Worm (Caenorhabditis elegans): Measurements from ENCODE around the gene C28H8.8.
A peak's percentile ranks its signal among the peaks of the same experiment; 100 is the strongest.

Gene C28H8.8

DNA sequence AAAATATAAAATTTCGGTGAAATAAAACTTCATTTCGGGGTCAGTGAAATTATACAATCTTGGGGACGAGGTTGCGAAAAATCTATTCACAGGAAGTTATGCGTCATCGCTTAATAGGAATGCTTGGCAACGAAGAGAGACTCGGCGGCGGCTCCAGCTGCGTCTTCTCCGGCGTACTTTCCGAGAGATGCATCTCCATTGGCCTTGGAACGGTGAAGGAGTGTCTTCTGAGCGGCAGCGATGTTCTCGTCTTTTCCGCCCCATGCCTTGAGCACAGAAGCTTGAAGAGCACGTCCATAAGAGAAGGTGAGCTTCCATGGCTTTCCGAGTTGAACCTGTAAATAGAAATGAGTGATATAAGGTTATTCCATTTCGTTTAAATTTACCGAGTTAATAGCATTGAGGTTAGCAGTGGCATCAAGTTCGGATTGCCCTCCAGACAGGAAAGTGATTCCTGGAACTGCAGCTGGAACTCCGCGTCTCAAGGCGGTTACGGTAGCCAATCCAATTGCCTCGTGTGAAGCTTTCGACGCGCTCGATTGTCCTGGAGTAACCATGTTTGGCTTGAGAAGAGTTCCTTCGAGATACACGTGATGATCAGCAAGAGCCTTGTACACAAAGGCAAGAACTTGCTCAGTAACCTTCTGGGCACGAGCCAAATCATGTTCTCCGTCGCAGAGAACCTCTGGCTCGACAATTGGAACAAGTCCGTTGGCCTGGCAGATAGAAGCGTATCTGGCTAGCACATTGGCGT, 13.7 kb downstream of the C28H8.8 start:
- TF ChIP-seq set-16 (GFP tag; IDR thresholded peaks at IDR 0.05) (peak; percentile 67), aha-1 (tag) (peak; percentile 94), attf-4 (tag; optimal IDR thresholded peaks at IDR 0.05) (no peak), ceh-20 (GFP tag; IDR thresholded peaks at IDR 0.05) (no peak), egl-27 (tag; optimal IDR thresholded peaks at IDR 0.05) (no peak), D1046.2 (GFP tag; IDR thresholded peaks at IDR 0.05) (0 out of 2 replicates have a peak, but pooled peaks have one; percentile 47), php-3 (GFP tag; IDR thresholded peaks at IDR 0.05) (0 out of 2 replicates have a peak, but pooled peaks have one; percentile 8), skn-1 (tag; optimal IDR thresholded peaks at IDR 0.05) (peak; percentile 22), zip-2 (tag; optimal IDR thresholded peaks at IDR 0.05) (no peak), nhr-42 (GFP tag; IDR thresholded peaks at IDR 0.05) (0 out of 2 replicates have a peak, but pooled peaks have one; percentile 5), daf-12 (tag; optimal IDR thresholded peaks at IDR 0.05) (no peak), T20F7.1 (GFP tag; optimal IDR thresholded peaks at IDR 0.05) (peak; percentile 12), nhr-28 (tag; optimal IDR thresholded peaks at IDR 0.05) (no peak)

ce11 chrIII:5874263-5874662, 14.3 kb downstream of the C28H8.8 start:
- peak; percentile 85 for TF ChIP-seq nhr-25 (tag; optimal IDR thresholded peaks at IDR 0.05; ENCODE audit: borderline replicate concordance, insufficient read depth)
- TF ChIP-seq R02D3.7 (tag; optimal IDR thresholded peaks at IDR 0.05), result no peak
- TF ChIP-seq pqm-1 (tag; optimal IDR thresholded peaks at IDR 0.05), result no peak
- no peak for TF ChIP-seq zag-1 (tag; optimal IDR thresholded peaks at IDR 0.05)
- TF ChIP-seq mdl-1 (tag; optimal IDR thresholded peaks at IDR 0.05), result peak in 1 of 2 experiments; percentile 31
- TF ChIP-seq nhr-76 (tag; optimal IDR thresholded peaks at IDR 0.05), result no peak
- peak; percentile 40; the same call in 1 of the 2 replicates for TF ChIP-seq lin-38 (GFP tag; IDR thresholded peaks at IDR 0.05)
- no peak for TF ChIP-seq nhr-237 (tag; optimal IDR thresholded peaks at IDR 0.05)
- no peak for TF ChIP-seq fos-1 (tag; optimal IDR thresholded peaks at IDR 0.05)
- peak; percentile 55 for TF ChIP-seq hlh-30 (tag; optimal IDR thresholded peaks at IDR 0.05; ENCODE audit: insufficient read depth)
- peak; percentile 51; the same call in 1 of the 2 replicates for TF ChIP-seq mdt-29 (GFP tag; IDR thresholded peaks at IDR 0.05)
- no peak for TF ChIP-seq rbr-2 (tag; optimal IDR thresholded peaks at IDR 0.05)
- TF ChIP-seq Y48G9A.11 (GFP tag; IDR thresholded peaks at IDR 0.05), result no peak
- no peak for TF ChIP-seq daf-16 (GFP tag; optimal IDR thresholded peaks at IDR 0.05)
- TF ChIP-seq daf-16 (tag; optimal IDR thresholded peaks at IDR 0.05), result peak; percentile 58
- peak; percentile 92 for TF ChIP-seq aha-1 (tag)
- TF ChIP-seq lsy-2 (tag; optimal IDR thresholded peaks at IDR 0.05), result peak in 1 of 2 experiments; percentile 62
- no peak for TF ChIP-seq ceh-28 (tag; optimal IDR thresholded peaks at IDR 0.05)
- TF ChIP-seq hlh-11 (tag; optimal IDR thresholded peaks at IDR 0.05), result peak; percentile 64
- TF ChIP-seq unc-62 (GFP tag; optimal IDR thresholded peaks at IDR 0.05 in 1 of 2), result peak in 1 of 2 experiments; percentile 98
- no peak for TF ChIP-seq unc-62 (tag; optimal IDR thresholded peaks at IDR 0.05)
- peak; percentile 68 for TF ChIP-seq Y75B8A.6 (GFP tag; IDR thresholded peaks at IDR 0.05)
- TF ChIP-seq F10B5.3 (tag; optimal IDR thresholded peaks at IDR 0.05), result no peak
- TF ChIP-seq mes-2 (tag; optimal IDR thresholded peaks at IDR 0.05; ENCODE audit: poor library complexity, severe bottlenecking), result peak; percentile 42
- TF ChIP-seq unc-130 (GFP tag; optimal IDR thresholded peaks at IDR 0.05), result no peak
- peak; percentile 43 for TF ChIP-seq gei-8 (GFP tag; optimal IDR thresholded peaks at IDR 0.05)
- TF ChIP-seq Y105C5A.15 (GFP tag; IDR thresholded peaks at IDR 0.05), result no peak
- TF ChIP-seq fkh-10 (GFP tag; optimal IDR thresholded peaks at IDR 0.05), result no peak
- TF ChIP-seq ceh-32 (tag; optimal IDR thresholded peaks at IDR 0.05; ENCODE audit: poor library complexity), result no peak
- no peak for TF ChIP-seq sdz-12 (GFP tag; optimal IDR thresholded peaks at IDR 0.05)
- no peak for TF ChIP-seq spr-3 (GFP tag; optimal IDR thresholded peaks at IDR 0.05)
- TF ChIP-seq dmd-8 (GFP tag; IDR thresholded peaks at IDR 0.05), result no peak
- no peak for TF ChIP-seq dmd-9 (GFP tag; IDR thresholded peaks at IDR 0.05)
- peak; percentile 64 for TF ChIP-seq nhr-10 (tag; optimal IDR thresholded peaks at IDR 0.05)
- TF ChIP-seq T26A8.4 (GFP tag; IDR thresholded peaks at IDR 0.05), result peak; percentile 31; the same call in 1 of the 2 replicates
- TF ChIP-seq dve-1 (tag; optimal IDR thresholded peaks at IDR 0.05; ENCODE audit: insufficient read depth), result peak; percentile 96
- TF ChIP-seq nhr-28 (tag; optimal IDR thresholded peaks at IDR 0.05), result no peak
- TF ChIP-seq jun-1 (tag; optimal IDR thresholded peaks at IDR 0.05), result no peak
